Fruit fly (Drosophila melanogaster) whole organism, embryonic: ENCODE data around the gene CG14958.

Experiments
- Bgb ChIP-seq: fragments of 200-800 bp; sonication (Bioruptor generic); IDR thresholded peaks from 2 replicates; pipeline ENCODE4 v1.3.6; 2022; ENCODE audit warnings: missing biosample characterization, missing genetic modification characterization; ENCODE audit not compliant: partially characterized antibody
- CG10543 ChIP-seq: fragments of 200-800 bp; sonication (Bioruptor generic); optimal IDR thresholded peaks from 3 replicates; lab custom pipeline; 2017; ENCODE audit warnings: missing biosample characterization, mild to moderate bottlenecking, missing genetic modification characterization, moderate library complexity
- CG1233 ChIP-seq: fragments of 200-800 bp; sonication (Bioruptor generic); optimal IDR thresholded peaks from 4 replicates; lab custom pipeline; 2018; ENCODE audit warnings: missing biosample characterization, mild to moderate bottlenecking, missing genetic modification characterization
- CG13123 ChIP-seq: fragments of 200-800 bp; sonication (Bioruptor generic); optimal IDR thresholded peaks from 2 replicates; lab custom pipeline; 2016; ENCODE audit warnings: missing biosample characterization, missing genetic modification characterization
- CG1647 ChIP-seq: fragments of 200-800 bp; sonication (Bioruptor generic); optimal IDR thresholded peaks from 3 replicates; lab custom pipeline; 2016; ENCODE audit warnings: missing biosample characterization, missing genetic modification characterization
- CG16779 ChIP-seq: fragments of 200-800 bp; sonication (Bioruptor generic); IDR thresholded peaks from 2 replicates; pipeline ENCODE4 v1.3.6; 2022; ENCODE audit warnings: missing biosample characterization, missing genetic modification characterization
- CG17328 ChIP-seq: fragments of 200-800 bp; sonication (Bioruptor generic); IDR thresholded peaks from 2 replicates; pipeline ENCODE4 v1.3.6; 2022; ENCODE audit warnings: missing biosample characterization, missing genetic modification characterization
- CG17359 ChIP-seq: fragments of 200-800 bp; sonication (Bioruptor generic); optimal IDR thresholded peaks from 3 replicates; lab custom pipeline; 2018; ENCODE audit warnings: missing biosample characterization, mild to moderate bottlenecking, missing genetic modification characterization, moderate library complexity
- CG17385 ChIP-seq: fragments of 200-800 bp; sonication (Bioruptor generic); optimal IDR thresholded peaks from 3 replicates; lab custom pipeline; 2018; ENCODE audit warnings: missing biosample characterization, mild to moderate bottlenecking, missing genetic modification characterization
- CG18011 ChIP-seq: fragments of 200-800 bp; sonication (Bioruptor generic); optimal IDR thresholded peaks from 2 replicates; lab custom pipeline; 2017; ENCODE audit warnings: missing biosample characterization, missing genetic modification characterization, mild to moderate bottlenecking, moderate library complexity, missing genotype
- CG2199 ChIP-seq: fragments of 200-800 bp; sonication (Bioruptor generic); IDR thresholded peaks from 3 replicates; pipeline ENCODE4 v1.3.6; 2022; ENCODE audit warnings: missing biosample characterization, missing genetic modification characterization
- CG2678 ChIP-seq: fragments of 200-800 bp; sonication (Bioruptor generic); optimal IDR thresholded peaks from 3 replicates; lab custom pipeline; 2019; ENCODE audit warnings: missing biosample characterization, mild to moderate bottlenecking, missing genetic modification characterization, moderate library complexity
- CG3281 ChIP-seq: fragments of 200-800 bp; sonication (Bioruptor generic); optimal IDR thresholded peaks from 3 replicates; lab custom pipeline; 2017; ENCODE audit warnings: missing biosample characterization, mild to moderate bottlenecking, missing genetic modification characterization
- CG3407 ChIP-seq: fragments of 200-800 bp; sonication (Bioruptor generic); optimal IDR thresholded peaks from 2 replicates; lab custom pipeline; 2018; ENCODE audit warnings: missing biosample characterization, mild to moderate bottlenecking, missing genetic modification characterization
- CG4328 ChIP-seq: fragments of 200-800 bp; sonication (Bioruptor generic); optimal IDR thresholded peaks from 3 replicates; lab custom pipeline; 2017; ENCODE audit warnings: missing biosample characterization, missing genetic modification reagents, missing genetic modification characterization
- CG7928 ChIP-seq: fragments of 200-800 bp; sonication (Bioruptor generic); optimal IDR thresholded peaks from 2 replicates; lab custom pipeline; 2017; ENCODE audit warnings: missing biosample characterization, mild to moderate bottlenecking, missing genetic modification characterization
- CG8359 ChIP-seq: fragments of 200-800 bp; sonication (Bioruptor generic); optimal IDR thresholded peaks from 2 replicates; lab custom pipeline; 2017; ENCODE audit warnings: missing biosample characterization, mild to moderate bottlenecking, missing genetic modification characterization, borderline replicate concordance
- CG8944 ChIP-seq: fragments of 200-800 bp; sonication (Bioruptor generic); optimal IDR thresholded peaks from 3 replicates; lab custom pipeline; 2016; ENCODE audit warnings: missing biosample characterization, missing genetic modification characterization
- CG9876 ChIP-seq: fragments of 200-800 bp; sonication (Bioruptor generic); optimal IDR thresholded peaks from 2 replicates; lab custom pipeline; 2016; ENCODE audit warnings: missing biosample characterization, missing genetic modification characterization
- CTCF ChIP-seq: fragments of 200-800 bp; sonication (Bioruptor generic); optimal IDR thresholded peaks from 2 replicates; lab custom pipeline; 2017; ENCODE audit warnings: missing biosample characterization, mild to moderate bottlenecking, missing genetic modification characterization, moderate library complexity
- Camta ChIP-seq: fragments of 200-800 bp; sonication (Bioruptor generic); optimal IDR thresholded peaks from 2 replicates; lab custom pipeline; 2016; ENCODE audit warnings: missing biosample characterization, missing genetic modification characterization
- Gug ChIP-seq: fragments of 200-800 bp; sonication (Bioruptor generic); IDR thresholded peaks from 4 replicates; pipeline ENCODE4 v1.3.6; 2022; ENCODE audit warnings: missing biosample characterization, missing genetic modification characterization
- HLH54F ChIP-seq: fragments of 200-800 bp; sonication (Bioruptor generic); optimal IDR thresholded peaks from 3 replicates; lab custom pipeline; 2016; ENCODE audit warnings: missing biosample characterization, missing genetic modification characterization
- HmgZ ChIP-seq: fragments of 200-800 bp; sonication (Bioruptor generic); optimal IDR thresholded peaks from 2 replicates; lab custom pipeline; 2018; ENCODE audit warnings: missing biosample characterization, mild to moderate bottlenecking, missing genetic modification characterization
- Hsf ChIP-seq: fragments of 200-800 bp; sonication (Bioruptor generic); optimal IDR thresholded peaks from 3 replicates; lab custom pipeline; 2016; ENCODE audit warnings: missing biosample characterization, missing genetic modification characterization
- Lpt ChIP-seq: fragments of >200 bp; optimal IDR thresholded peaks from 2 replicates; lab custom pipeline; 2018; ENCODE audit warnings: missing biosample characterization, missing genetic modification characterization
- Max ChIP-seq: fragments of 200-800 bp; sonication (Bioruptor generic); optimal IDR thresholded peaks from 2 replicates; lab custom pipeline; 2016; ENCODE audit warnings: missing biosample characterization, mild to moderate bottlenecking, missing genetic modification characterization
- NK7.1 ChIP-seq: fragments of 200-800 bp; sonication (Bioruptor generic); optimal IDR thresholded peaks from 3 replicates; lab custom pipeline; 2016; ENCODE audit warnings: missing biosample characterization, missing genetic modification characterization
- Oaz ChIP-seq: fragments of 200-800 bp; sonication (Bioruptor generic); IDR thresholded peaks from 2 replicates; pipeline ENCODE4 v1.3.6; 2022; ENCODE audit warnings: missing biosample characterization, missing genetic modification characterization
- Sin3A ChIP-seq: fragments of >200 bp; optimal IDR thresholded peaks from 2 replicates; lab custom pipeline; 2018
- Sry-δ ChIP-seq: fragments of 200-800 bp; sonication (Bioruptor generic); optimal IDR thresholded peaks from 2 replicates; lab custom pipeline; 2016; ENCODE audit warnings: missing biosample characterization, missing genetic modification characterization
- Stat92E ChIP-seq, 3 experiments: fragments of >200 bp in 2 of 3; fragments of 200-800 bp in 1 of 3; sonication (Bioruptor generic) in 1 of 3; optimal IDR thresholded peaks; 2 replicates each; lab custom pipeline; 2017 to 2019; ENCODE audit warnings: missing biosample characterization in 3 of 3, missing genetic modification characterization in 3 of 3, mild to moderate bottlenecking in 1 of 3, moderate library complexity in 1 of 3
- abd-A ChIP-seq: fragments of 200-800 bp; sonication (Bioruptor generic); optimal IDR thresholded peaks from 3 replicates; lab custom pipeline; 2019; ENCODE audit warnings: missing biosample characterization, mild to moderate bottlenecking, missing genetic modification characterization, moderate library complexity
- ash1 ChIP-seq: fragments of 200-800 bp; sonication (Bioruptor generic); optimal IDR thresholded peaks from 2 replicates; lab custom pipeline; 2018; ENCODE audit warnings: missing biosample characterization, mild to moderate bottlenecking, missing genetic modification characterization
- bigmax ChIP-seq: fragments of 200-800 bp; sonication (Bioruptor generic); optimal IDR thresholded peaks from 2 replicates; lab custom pipeline; 2018; ENCODE audit warnings: missing biosample characterization, mild to moderate bottlenecking, missing genetic modification characterization
- btn ChIP-seq: fragments of 200-800 bp; sonication (Bioruptor generic); optimal IDR thresholded peaks from 2 replicates; lab custom pipeline; 2016; ENCODE audit warnings: missing biosample characterization, missing genetic modification characterization
- cg ChIP-seq: fragments of 200-800 bp; sonication (Bioruptor generic); optimal IDR thresholded peaks from 3 replicates; lab custom pipeline; 2019; ENCODE audit warnings: missing biosample characterization, mild to moderate bottlenecking, missing genetic modification characterization, moderate library complexity
- crp ChIP-seq, 2 experiments: fragments of 200-800 bp; sonication (Bioruptor generic); optimal IDR thresholded peaks; 2 replicates in 1 of 2; 3 replicates in 1 of 2; lab custom pipeline; 2017; ENCODE audit warnings: missing biosample characterization in 2 of 2, missing genetic modification characterization in 2 of 2, mild to moderate bottlenecking in 1 of 2, moderate library complexity in 1 of 2
- hbn ChIP-seq: fragments of 200-800 bp; sonication (Bioruptor generic); IDR thresholded peaks from 2 replicates; pipeline ENCODE4 v1.3.6; 2022; ENCODE audit warnings: missing biosample characterization, missing genetic modification characterization; ENCODE audit not compliant: partially characterized antibody
- hkb ChIP-seq, 2 experiments: fragments of 200-800 bp in 1 of 2; fragments of >200 bp in 1 of 2; sonication (Bioruptor generic) in 1 of 2; IDR thresholded peaks in 1 of 2; optimal IDR thresholded peaks in 1 of 2; 2 replicates each; pipeline versions ENCODE4 v1.3.6 to Lab custom; 2017 to 2022; ENCODE audit warnings: missing biosample characterization in 1 of 2, missing genetic modification characterization in 1 of 2
- mam ChIP-seq: fragments of 200-800 bp; sonication (Bioruptor generic); optimal IDR thresholded peaks from 3 replicates; lab custom pipeline; 2016; ENCODE audit warnings: missing biosample characterization, missing genetic modification characterization
- nom ChIP-seq: fragments of 200-800 bp; sonication (Bioruptor generic); optimal IDR thresholded peaks from 2 replicates; lab custom pipeline; 2017; ENCODE audit warnings: missing biosample characterization, missing genetic modification characterization, mild to moderate bottlenecking, moderate library complexity, missing genetic modification reagents
- org-1 ChIP-seq: fragments of 200-800 bp; sonication (Bioruptor generic); optimal IDR thresholded peaks from 2 replicates; lab custom pipeline; 2017; ENCODE audit warnings: missing biosample characterization, missing genetic modification characterization
- peb ChIP-seq: fragments of 200-800 bp; sonication (Bioruptor generic); IDR thresholded peaks from 2 replicates; pipeline ENCODE4 v1.3.6; 2022; ENCODE audit warnings: missing biosample characterization, missing genetic modification characterization
- pita ChIP-seq: fragments of 200-800 bp; sonication (Bioruptor generic); optimal IDR thresholded peaks from 2 replicates; lab custom pipeline; 2017; ENCODE audit warnings: missing biosample characterization, mild to moderate bottlenecking, missing genetic modification characterization
- prd ChIP-seq, 3 experiments: fragments of >200 bp in 2 of 3; fragments of 200-800 bp in 1 of 3; sonication (Bioruptor generic) in 1 of 3; optimal IDR thresholded peaks in 2 of 3; IDR thresholded peaks in 1 of 3; 2 replicates in 2 of 3; 3 replicates in 1 of 3; pipeline versions ENCODE4 v1.3.6 to Lab custom; 2017 to 2022; ENCODE audit warnings: missing biosample characterization in 1 of 3, missing genetic modification characterization in 1 of 3
- pros ChIP-seq: fragments of 200-800 bp; sonication (Bioruptor generic); optimal IDR thresholded peaks from 3 replicates; lab custom pipeline; 2019; ENCODE audit warnings: missing biosample characterization, mild to moderate bottlenecking, missing genetic modification characterization, moderate library complexity
- sug ChIP-seq: fragments of 200-800 bp; optimal IDR thresholded peaks from 2 replicates; lab custom pipeline; 2019; ENCODE audit warnings: missing biosample characterization, mild to moderate bottlenecking, missing genetic modification characterization, moderate library complexity
- z ChIP-seq: fragments of 200-800 bp; sonication (Bioruptor generic); IDR thresholded peaks from 3 replicates; pipeline ENCODE4 v1.3.6; 2022; ENCODE audit warnings: missing biosample characterization, missing genetic modification characterization

The CG14958 gene

DNA sequence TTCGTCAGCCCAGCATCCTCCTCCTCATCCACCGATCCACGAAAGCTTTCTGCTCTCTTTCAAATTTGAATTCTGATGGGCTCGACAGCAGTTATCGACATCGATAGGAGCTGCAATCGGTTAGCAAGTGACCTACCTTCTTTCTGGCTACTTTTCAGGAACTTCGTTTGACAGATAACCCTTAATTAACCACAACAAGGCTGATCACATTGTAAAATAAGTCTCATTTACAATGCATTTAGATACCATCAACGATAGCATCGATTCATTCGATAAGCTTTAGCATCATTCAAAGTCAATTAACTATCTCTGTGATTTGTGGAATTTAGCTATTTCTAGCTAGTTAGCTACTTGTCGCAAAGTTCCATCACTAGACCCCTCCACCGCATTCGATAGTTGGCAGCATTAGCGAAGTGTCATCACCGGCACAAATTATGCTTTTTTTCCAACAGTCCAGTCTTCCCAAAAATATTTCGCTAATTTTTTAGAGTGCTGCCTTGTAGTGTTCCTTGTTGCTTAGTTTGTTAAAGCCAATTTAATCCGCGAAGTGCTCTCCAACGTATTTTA, 11.2 kb upstream of the CG14958 start, which contains the start of the genes MnM and Girdin (continued):
- TF ChIP-seq peb (GFP tag; lab: Robert Waterston, UW), result 0 out of 2 replicates have a peak, but pooled peaks have one; percentile 30
- TF ChIP-seq CG1647 (GFP tag; lab: Kevin White, UChicago), result peak; percentile 23
- TF ChIP-seq ash1 (GFP tag; lab: Kevin White, UChicago), result no peak
- peak; percentile 89 for TF ChIP-seq hkb (optimal IDR thresholded peaks at IDR 0.05; lab: Kevin White, UChicago)
- no peak for TF ChIP-seq hkb (GFP tag; IDR thresholded peaks at IDR 0.05; lab: Robert Waterston, UW)
- TF ChIP-seq CG3407 (GFP tag; lab: Kevin White, UChicago), result no peak
- TF ChIP-seq Gug (GFP tag; lab: Robert Waterston, UW), result peak; percentile 56; the same call in 2 of the 4 replicates
- TF ChIP-seq Oaz (GFP tag; lab: Robert Waterston, UW), result no peak
- no peak for TF ChIP-seq CG13123
- peak; percentile 74 for TF ChIP-seq mam (GFP tag; lab: Kevin White, UChicago)
- peak; percentile 74 for TF ChIP-seq Bgb
- TF ChIP-seq CG3281 (GFP tag; lab: Kevin White, UChicago), result no peak
- TF ChIP-seq CTCF (GFP tag; lab: Kevin White, UChicago), result no peak
- no peak for TF ChIP-seq NK7.1 (GFP tag; lab: Kevin White, UChicago)
- peak; percentile 25 for TF ChIP-seq CG7928 (GFP tag; lab: Kevin White, UChicago)
- no peak for TF ChIP-seq pros (GFP tag; lab: Kevin White, UChicago)
- peak; percentile 39 for TF ChIP-seq Camta (GFP tag; lab: Kevin White, UChicago)
- TF ChIP-seq btn (GFP tag; lab: Kevin White, UChicago), result peak; percentile 52
- TF ChIP-seq CG9876 (GFP tag; lab: Kevin White, UChicago), result peak; percentile 60
- no peak for TF ChIP-seq CG17359
- TF ChIP-seq abd-A (tag; lab: Kevin White, UChicago), result no peak
- no peak for TF ChIP-seq CG1233 (GFP tag; lab: Kevin White, UChicago)
- TF ChIP-seq Stat92E (GFP tag; optimal IDR thresholded peaks at IDR 0.05; lab: Kevin White, UChicago), result no peak
- peak in 1 of 2 experiments; percentile 35 for TF ChIP-seq crp (GFP tag; optimal IDR thresholded peaks at IDR 0.05; lab: Kevin White, UChicago)
- TF ChIP-seq hbn (GFP tag; lab: Robert Waterston, UW), result peak; percentile 75
- no peak for TF ChIP-seq sug (tag; lab: Kevin White, UChicago)
- TF ChIP-seq CG10543 (GFP tag; lab: Kevin White, UChicago), result peak; percentile 64
- no peak for TF ChIP-seq CG17328 (GFP tag; lab: Robert Waterston, UW)
- peak; percentile 65 for TF ChIP-seq CG18011 (GFP tag; lab: Kevin White, UChicago)
- no peak for TF ChIP-seq nom (GFP tag; lab: Kevin White, UChicago)
- TF ChIP-seq CG8359 (GFP tag; lab: Kevin White, UChicago), result no peak
- no peak for TF ChIP-seq pita (GFP tag; lab: Kevin White, UChicago)
- TF ChIP-seq HLH54F (GFP tag; lab: Kevin White, UChicago), result peak; percentile 87
- TF ChIP-seq CG4328, result no peak
- TF ChIP-seq CG2678 (tag; lab: Kevin White, UChicago), result no peak
- TF ChIP-seq cg, result no peak
- TF ChIP-seq org-1 (GFP tag; lab: Kevin White, UChicago), result peak; percentile 12
- no peak for TF ChIP-seq CG17385 (GFP tag; lab: Kevin White, UChicago)
- TF ChIP-seq CG2199 (GFP tag; lab: Robert Waterston, UW), result no peak
- TF ChIP-seq Hsf (GFP tag; lab: Kevin White, UChicago), result peak; percentile 77
- TF ChIP-seq CG16779 (GFP tag; lab: Robert Waterston, UW), result no peak
- peak; percentile 66 for TF ChIP-seq CG8944 (GFP tag; lab: Kevin White, UChicago)
- TF ChIP-seq z (GFP tag; lab: Robert Waterston, UW), result no peak
- TF ChIP-seq Lpt (GFP tag; lab: Kevin White, UChicago), result no peak
- TF ChIP-seq Sin3A, result peak; percentile 99
- peak; percentile 82 for TF ChIP-seq HmgZ (tag; lab: Kevin White, UChicago)
- TF ChIP-seq Max (GFP tag; lab: Kevin White, UChicago), result peak; percentile 43
- TF ChIP-seq prd (optimal IDR thresholded peaks at IDR 0.05; lab: Kevin White, UChicago), result no peak
- peak; percentile 53; the same call in 1 of the 3 replicates for TF ChIP-seq prd (GFP tag; IDR thresholded peaks at IDR 0.05; lab: Robert Waterston, UW)
- TF ChIP-seq bigmax, result no peak
- peak; percentile 100 for TF ChIP-seq Sry-δ (GFP tag; lab: Kevin White, UChicago)
